Worm (Caenorhabditis elegans) whole organism, L4 larva: ENCODE data around the gene srj-10.
A peak's percentile ranks its signal among the peaks of the same experiment; 100 is the strongest.

Experiments used
- D1046.2 ChIP-seq: fragments of 200-800 bp; sonication (Bioruptor generic); IDR thresholded peaks from 2 replicates; pipeline ENCODE4 v1.3.6; 2022; ENCODE audit warnings: missing genetic modification characterization, missing compliant biosample characterization
- F44E2.7 ChIP-seq: fragments of 200-800 bp; sonication (Bioruptor generic); IDR thresholded peaks from 2 replicates; pipeline ENCODE4 v2.1.2; 2022; ENCODE audit warnings: missing genetic modification characterization, missing compliant biosample characterization
- ZK337.2 ChIP-seq: fragments of 200-800 bp; sonication (Bioruptor generic); IDR thresholded peaks from 2 replicates; pipeline ENCODE4 v1.3.6; 2022; ENCODE audit warnings: missing genetic modification reagents, missing genetic modification characterization, missing compliant biosample characterization
- ZK546.5 ChIP-seq, 2 experiments: sonication (generic microtip); optimal IDR thresholded peaks; 2 replicates each; lab custom pipeline; 2017; ENCODE audit warnings: missing biosample characterization in 2 of 2, missing genetic modification characterization in 2 of 2
- aly-2 ChIP-seq: sonication (generic microtip); optimal IDR thresholded peaks from 2 replicates; lab custom pipeline; 2018; ENCODE audit warnings: missing biosample characterization, missing genetic modification characterization
- arid-1 ChIP-seq: fragments of 200-800 bp; sonication (Bioruptor generic); conservative IDR thresholded peaks from 2 replicates; pipeline ENCODE4 v1.3.6; 2022; ENCODE audit warnings: missing genetic modification reagents, missing genetic modification characterization, missing compliant biosample characterization
- attf-4 ChIP-seq: sonication (generic microtip); optimal IDR thresholded peaks from 3 replicates; lab custom pipeline; 2017; ENCODE audit warnings: missing biosample characterization, missing genetic modification characterization
- ceh-28 ChIP-seq: fragments of 150-350 bp; optimal IDR thresholded peaks from 2 replicates; lab custom pipeline; 2014; ENCODE audit warnings: missing biosample characterization, missing genetic modification reagents, missing genetic modification characterization
- ceh-32 ChIP-seq: sonication (generic microtip); optimal IDR thresholded peaks from 2 replicates; lab custom pipeline; 2016; ENCODE audit warnings: mild to moderate bottlenecking, missing genetic modification characterization, missing compliant biosample characterization; ENCODE audit not compliant: poor library complexity
- daf-16 ChIP-seq, 3 experiments: sonication (generic microtip); optimal IDR thresholded peaks; 2 replicates each; lab custom pipeline; 2016 to 2017; ENCODE audit warnings: missing genetic modification characterization in 3 of 3, missing genetic modification reagents in 3 of 3, mild to moderate bottlenecking in 2 of 3, missing compliant biosample characterization in 2 of 3, missing biosample characterization in 1 of 3, moderate library complexity in 1 of 3
- daf-8 ChIP-seq: fragments of 200-800 bp; sonication (Bioruptor generic); IDR thresholded peaks from 2 replicates; pipeline ENCODE4 v1.3.6; 2022; ENCODE audit warnings: missing genetic modification characterization, missing compliant biosample characterization
- dmd-6 ChIP-seq: fragments of 200-800 bp; sonication (Bioruptor generic); IDR thresholded peaks from 2 replicates; pipeline ENCODE4 v1.3.6; 2022; ENCODE audit warnings: missing genetic modification reagents, missing genetic modification characterization, missing compliant biosample characterization
- dpl-1 ChIP-seq: fragments of 150-350 bp; optimal IDR thresholded peaks from 2 replicates; lab custom pipeline; 2014; ENCODE audit warnings: missing biosample characterization, missing genetic modification reagents, missing genetic modification characterization
- duxl-1 ChIP-seq: sonication (generic microtip); optimal IDR thresholded peaks from 2 replicates; lab custom pipeline; 2016; ENCODE audit warnings: mild to moderate bottlenecking, missing genetic modification characterization, moderate library complexity, missing compliant biosample characterization; ENCODE audit not compliant: poor library complexity
- dve-1 ChIP-seq: sonication (generic microtip); optimal IDR thresholded peaks from 2 replicates; lab custom pipeline; 2017; ENCODE audit warnings: antibody characterized with exemption, mild to moderate bottlenecking, missing genetic modification characterization, missing compliant biosample characterization; ENCODE audit not compliant: insufficient read depth
- fkh-10 ChIP-seq: fragments of 150-350 bp; optimal IDR thresholded peaks from 2 replicates; lab custom pipeline; 2014; ENCODE audit warnings: missing biosample characterization, missing genetic modification reagents, missing genetic modification characterization
- lin-1 ChIP-seq: fragments of 200-800 bp; sonication (Bioruptor generic); IDR thresholded peaks from 2 replicates; pipeline ENCODE4 v1.3.6; 2022; ENCODE audit warnings: missing genetic modification reagents, missing genetic modification characterization, missing compliant biosample characterization
- lin-13 ChIP-seq: fragments of 150-350 bp; optimal IDR thresholded peaks from 2 replicates; lab custom pipeline; 2014; ENCODE audit warnings: missing biosample characterization, missing genetic modification reagents, missing genetic modification characterization
- lin-15B ChIP-seq: fragments of 150-350 bp; sonication (generic microtip); optimal IDR thresholded peaks from 3 replicates; lab custom pipeline; 2014; ENCODE audit warnings: missing biosample characterization, missing genetic modification characterization
- lin-39 ChIP-seq: fragments of 150-350 bp; optimal IDR thresholded peaks from 2 replicates; lab custom pipeline; 2014; ENCODE audit warnings: missing biosample characterization, missing genetic modification reagents, missing genetic modification characterization
- madf-5 ChIP-seq, 2 experiments: fragments of 200-800 bp; sonication (Bioruptor generic); IDR thresholded peaks; 2 replicates each; pipeline ENCODE4 v1.3.6; 2022; ENCODE audit warnings: missing compliant biosample characterization in 2 of 2, missing genetic modification characterization in 2 of 2
- mdt-29 ChIP-seq: fragments of 200-800 bp; sonication (Bioruptor generic); IDR thresholded peaks from 2 replicates; pipeline ENCODE4 v1.3.6; 2022; ENCODE audit warnings: missing genetic modification reagents, missing genetic modification characterization, missing compliant biosample characterization
- mes-2 ChIP-seq: sonication (generic microtip); optimal IDR thresholded peaks from 2 replicates; lab custom pipeline; 2016; ENCODE audit warnings: missing genotype, mild to moderate bottlenecking, missing genetic modification characterization, missing compliant biosample characterization; ENCODE audit not compliant: poor library complexity, severe bottlenecking
- nhr-10 ChIP-seq: fragments of 150-350 bp; optimal IDR thresholded peaks from 2 replicates; lab custom pipeline; 2014; ENCODE audit warnings: missing biosample characterization, missing genetic modification characterization
- nhr-11 ChIP-seq: fragments of 150-350 bp; optimal IDR thresholded peaks from 2 replicates; lab custom pipeline; 2014; ENCODE audit warnings: missing biosample characterization, missing genetic modification characterization
- nhr-28 ChIP-seq: fragments of 150-350 bp; optimal IDR thresholded peaks from 2 replicates; lab custom pipeline; 2014; ENCODE audit warnings: missing biosample characterization, missing genetic modification characterization
- nhr-41 ChIP-seq: fragments of 200-800 bp; sonication (Bioruptor generic); IDR thresholded peaks from 2 replicates; pipeline ENCODE4 v1.3.6; 2022; ENCODE audit warnings: missing genetic modification reagents, missing genetic modification characterization, missing compliant biosample characterization
- pha-4 ChIP-seq, 2 experiments: fragments of 150-350 bp in 1 of 2; fragments of 200-800 bp in 1 of 2; sonication (Bioruptor generic) in 1 of 2; IDR thresholded peaks in 1 of 2; optimal IDR thresholded peaks in 1 of 2; 2 replicates each; pipeline versions ENCODE4 v1.3.6 to Lab custom; 2014 to 2022; ENCODE audit warnings: missing genetic modification characterization in 2 of 2, missing genetic modification reagents in 2 of 2, missing biosample characterization in 1 of 2, missing compliant biosample characterization in 1 of 2
- pqm-1 ChIP-seq: sonication (generic microtip); optimal IDR thresholded peaks from 2 replicates; lab custom pipeline; 2017; ENCODE audit warnings: missing biosample characterization, missing genetic modification characterization
- sdz-12 ChIP-seq: fragments of 200-800 bp; sonication (Bioruptor generic); optimal IDR thresholded peaks from 2 replicates; lab custom pipeline; 2018; ENCODE audit warnings: mild to moderate bottlenecking, missing genetic modification characterization, missing compliant biosample characterization
- set-16 ChIP-seq: fragments of 200-800 bp; sonication (Bioruptor generic); IDR thresholded peaks from 2 replicates; pipeline ENCODE4 v1.3.6; 2022; ENCODE audit warnings: missing genetic modification reagents, missing genetic modification characterization, missing compliant biosample characterization
- snpc-4 ChIP-seq: fragments of 150-350 bp; optimal IDR thresholded peaks from 2 replicates; lab custom pipeline; 2014; ENCODE audit warnings: missing biosample characterization, missing genetic modification characterization
- tra-1 ChIP-seq: fragments of 200-800 bp; sonication (Bioruptor generic); IDR thresholded peaks from 2 replicates; pipeline ENCODE4 v1.3.6; 2022; ENCODE audit warnings: missing genetic modification reagents, missing genetic modification characterization, missing compliant biosample characterization
- unc-130 ChIP-seq: sonication (generic microtip); optimal IDR thresholded peaks from 2 replicates; lab custom pipeline; 2016; ENCODE audit warnings: missing genetic modification reagents, missing genetic modification characterization, missing compliant biosample characterization
- unc-62 ChIP-seq, 3 experiments: fragments of 150-350 bp in 1 of 3; sonication (generic microtip); optimal IDR thresholded peaks in 2 of 3; peaks in 1 of 3; 1 replicate in 1 of 3; 2 replicates in 2 of 3; lab custom pipeline; 2014 to 2017; ENCODE audit warnings: missing biosample characterization in 3 of 3, missing genetic modification characterization in 3 of 3, missing genetic modification reagents in 3 of 3, missing genotype in 1 of 3
- zag-1 ChIP-seq: fragments of 150-350 bp; optimal IDR thresholded peaks from 2 replicates; lab custom pipeline; 2014; ENCODE audit warnings: missing biosample characterization, missing genetic modification characterization
- zip-11 ChIP-seq: fragments of 200-800 bp; sonication (Bioruptor generic); IDR thresholded peaks from 2 replicates; pipeline ENCODE4 v1.3.6; 2022; ENCODE audit warnings: missing genetic modification characterization, missing compliant biosample characterization

srj-10 gene

ce11 chrV:16073856-16074255 is at the start of gene srj-10:
Gene srj-10, minus strand, starts transcription at chrV:16073956.
- TF ChIP-seq mes-2 (tag; lab: Kevin White, UChicago) (no peak), ZK337.2 (GFP tag; lab: Robert Waterston, UW) (no peak), unc-130 (GFP tag; lab: Kevin White, UChicago) (no peak), fkh-10 (GFP tag; lab: Kevin White, UChicago) (no peak), mdt-29 (GFP tag; lab: Robert Waterston, UW) (no peak)

ce11 chrV:16121451-16121850 is 47.7 kb upstream of the srj-10 start:
- no peak for TF ChIP-seq nhr-11 (tag; lab: Kevin White, UChicago)
- TF ChIP-seq ceh-28 (tag; lab: Kevin White, UChicago): no peak
- no peak for TF ChIP-seq lin-39
- TF ChIP-seq daf-8 (GFP tag; lab: Robert Waterston, UW): no peak
- peak; percentile 60 for TF ChIP-seq nhr-28 (tag; lab: Kevin White, UChicago)
- TF ChIP-seq set-16 (GFP tag; lab: Robert Waterston, UW): no peak
- TF ChIP-seq dve-1 (tag; lab: Kevin White, UChicago): peak; percentile 32
- no peak for TF ChIP-seq ZK546.5 (tag; optimal IDR thresholded peaks at IDR 0.05; lab: Kevin White, UChicago)
- no peak for TF ChIP-seq dpl-1
- no peak for TF ChIP-seq madf-5 (GFP tag; IDR thresholded peaks at IDR 0.05; lab: Robert Waterston, UW)
- TF ChIP-seq ZK337.2 (GFP tag; lab: Robert Waterston, UW): no peak
- no peak for TF ChIP-seq nhr-41
- TF ChIP-seq duxl-1: no peak
- no peak for TF ChIP-seq aly-2 (tag; lab: Kevin White, UChicago)
- TF ChIP-seq D1046.2 (GFP tag; lab: Robert Waterston, UW): no peak
- TF ChIP-seq zag-1 (tag; lab: Kevin White, UChicago): no peak
- no peak for TF ChIP-seq sdz-12 (GFP tag; lab: Kevin White, UChicago)
- no peak for TF ChIP-seq ceh-32 (tag; lab: Kevin White, UChicago)
- TF ChIP-seq pha-4 (GFP tag; IDR thresholded peaks at IDR 0.05; lab: Robert Waterston, UW): no peak
- TF ChIP-seq pha-4 (tag; optimal IDR thresholded peaks at IDR 0.05; lab: Kevin White, UChicago): peak; percentile 7
- TF ChIP-seq snpc-4 (tag; lab: Kevin White, UChicago): no peak
- no peak for TF ChIP-seq F44E2.7 (GFP tag; lab: Robert Waterston, UW)
- TF ChIP-seq lin-1 (GFP tag; lab: Robert Waterston, UW): no peak
- TF ChIP-seq attf-4: no peak
- no peak for TF ChIP-seq nhr-10
- TF ChIP-seq dmd-6: peak; percentile 12; the same call in 1 of the 2 replicates
- TF ChIP-seq lin-13 (GFP tag; lab: Kevin White, UChicago): no peak
- TF ChIP-seq arid-1 (GFP tag; lab: Robert Waterston, UW): no peak
- no peak for TF ChIP-seq lin-15B (tag; lab: Kevin White, UChicago)
- TF ChIP-seq pqm-1: peak; percentile 1
- no peak for TF ChIP-seq daf-16 (GFP tag; optimal IDR thresholded peaks at IDR 0.05; lab: Kevin White, UChicago)
- TF ChIP-seq daf-16 (tag; optimal IDR thresholded peaks at IDR 0.05; lab: Kevin White, UChicago): peak; percentile 29
- no peak for TF ChIP-seq mdt-29 (GFP tag; lab: Robert Waterston, UW)

ce11 chrV:16120922-16121321 is 47.2 kb upstream of the srj-10 start, which contains the start of gene skr-3:
Gene skr-3, plus strand, starts transcription at chrV:16121084.
- TF ChIP-seq zip-11 (GFP tag; lab: Robert Waterston, UW) (no peak), tra-1 (GFP tag; lab: Robert Waterston, UW) (0 out of 2 replicates have a peak, but pooled peaks have one; percentile 49), dve-1 (tag; lab: Kevin White, UChicago) (peak; percentile 45), dmd-6 (peak; percentile 49; the same call in 1 of the 2 replicates), daf-16 (GFP tag; optimal IDR thresholded peaks at IDR 0.05; lab: Kevin White, UChicago) (no peak), daf-16 (tag; optimal IDR thresholded peaks at IDR 0.05; lab: Kevin White, UChicago) (peak; percentile 66), unc-62 (GFP tag; optimal IDR thresholded peaks at IDR 0.05 in 1 of 2; lab: Kevin White, UChicago) (peak in 1 of 2 experiments; percentile 14), unc-62 (tag; optimal IDR thresholded peaks at IDR 0.05; lab: Kevin White, UChicago) (no peak), pqm-1 (peak; percentile 54), mdt-29 (GFP tag; lab: Robert Waterston, UW) (no peak), nhr-28 (tag; lab: Kevin White, UChicago) (peak; percentile 61)
- TF ChIP-seq, all 104 proteins: peak for 7
